Fruit fly (Drosophila melanogaster): ENCODE measurements around the gene Mhc.
A peak's percentile ranks its signal among the peaks of the same experiment; 100 is the strongest.

Gene Mhc

DNA sequence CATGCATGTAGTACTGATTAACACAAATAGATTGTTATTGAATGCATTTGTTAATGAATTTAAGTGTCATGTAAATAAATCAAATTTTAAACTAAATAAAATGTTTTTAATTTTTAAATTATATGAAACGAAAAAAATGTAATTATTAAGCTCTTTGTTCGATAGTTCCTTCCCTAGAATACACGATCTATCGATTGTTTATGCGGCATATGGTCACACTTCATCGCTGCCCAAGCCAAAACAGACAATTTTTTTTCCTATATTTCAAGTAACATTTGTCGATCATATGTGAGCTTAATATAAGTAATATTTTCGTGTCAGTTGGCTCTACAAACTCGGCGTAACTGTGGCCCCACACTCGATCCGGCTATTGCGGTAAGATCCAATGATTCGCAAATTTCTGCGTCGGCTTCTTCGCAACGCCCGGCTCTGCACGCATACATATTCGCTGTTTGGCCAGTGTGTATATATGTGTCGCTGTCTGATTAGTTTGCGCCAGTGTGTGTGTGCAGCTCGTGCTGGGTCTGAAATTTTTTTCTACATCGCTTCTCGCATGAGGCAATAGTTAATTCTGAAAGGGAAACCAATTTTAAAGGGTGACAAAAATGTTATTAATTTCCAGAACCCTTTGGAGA, 60.6 kb downstream of the Mhc start, which contains the start of gene AspRS-m (continued):
- TF ChIP-seq CG4707 (GFP tag; optimal IDR thresholded peaks at IDR 0.05): no peak
- TF ChIP-seq CG15011 (GFP tag; optimal IDR thresholded peaks at IDR 0.05): no peak
- TF ChIP-seq stc (GFP tag; IDR thresholded peaks at IDR 0.05): no peak
- TF ChIP-seq CG8478 (optimal IDR thresholded peaks at IDR 0.05): peak; percentile 79
- peak; percentile 71 for TF ChIP-seq hbn (GFP tag; IDR thresholded peaks at IDR 0.05; ENCODE audit: partially characterized antibody)
- TF ChIP-seq Scr (GFP tag; IDR thresholded peaks at IDR 0.05; ENCODE audit: partially characterized antibody): peak; percentile 88
- TF ChIP-seq grau (tag; optimal IDR thresholded peaks at IDR 0.05): no peak
- TF ChIP-seq CG2712 (tag; optimal IDR thresholded peaks at IDR 0.05): no peak
- no peak for TF ChIP-seq ro (GFP tag; IDR thresholded peaks at IDR 0.05)
- peak; percentile 86 for TF ChIP-seq HLH4C (GFP tag; IDR thresholded peaks at IDR 0.05; ENCODE audit: partially characterized antibody)
- peak; percentile 25 for TF ChIP-seq pho (GFP tag; optimal IDR thresholded peaks at IDR 0.05)
- TF ChIP-seq ken (GFP tag; IDR thresholded peaks at IDR 0.05): no peak
- no peak; the same call in 2 of the 3 replicates for TF ChIP-seq jigr1 (GFP tag; IDR thresholded peaks at IDR 0.05)
- peak; percentile 33 for TF ChIP-seq CG4617 (GFP tag; optimal IDR thresholded peaks at IDR 0.05; ENCODE audit: borderline replicate concordance)
- TF ChIP-seq CG11085 (GFP tag; IDR thresholded peaks at IDR 0.05): no peak
- TF ChIP-seq CG18262 (tag; optimal IDR thresholded peaks at IDR 0.05): no peak
- no peak for TF ChIP-seq en (GFP tag; optimal IDR thresholded peaks at IDR 0.05)
- TF ChIP-seq CG6683 (GFP tag; optimal IDR thresholded peaks at IDR 0.05): no peak
- peak; percentile 79 for TF ChIP-seq Doc3 (GFP tag; IDR thresholded peaks at IDR 0.05; ENCODE audit: partially characterized antibody)
- TF ChIP-seq bab2 (GFP tag; optimal IDR thresholded peaks at IDR 0.05): no peak
- TF ChIP-seq knrl (GFP tag; IDR thresholded peaks at IDR 0.05; ENCODE audit: partially characterized antibody): peak; percentile 93
- peak; percentile 83; the same call in 1 of the 2 replicates for TF ChIP-seq CG42726 (GFP tag; IDR thresholded peaks at IDR 0.05; ENCODE audit: partially characterized antibody)
- peak in 1 of 2 experiments; percentile 40 for TF ChIP-seq dpn (GFP tag; optimal IDR thresholded peaks at IDR 0.05)
- TF ChIP-seq CG33213 (GFP tag; optimal IDR thresholded peaks at IDR 0.05): peak; percentile 5
- no peak for TF ChIP-seq bsh (GFP tag; optimal IDR thresholded peaks at IDR 0.05)
- TF ChIP-seq HmgZ (tag; optimal IDR thresholded peaks at IDR 0.05): peak; percentile 15
- TF ChIP-seq toy (GFP tag; IDR thresholded peaks at IDR 0.05): no peak
- 0 out of 2 replicates have a peak, but pooled peaks have one; percentile 56 for TF ChIP-seq rib (GFP tag; IDR thresholded peaks at IDR 0.05)
- TF ChIP-seq fd96Cb (tag; optimal IDR thresholded peaks at IDR 0.05): peak; percentile 5
- peak; percentile 89 for TF ChIP-seq bbx (GFP tag; IDR thresholded peaks at IDR 0.05; ENCODE audit: partially characterized antibody)
- TF ChIP-seq CG2120 (GFP tag; optimal IDR thresholded peaks at IDR 0.05): peak; percentile 31
- TF ChIP-seq Ets97D (GFP tag; optimal IDR thresholded peaks at IDR 0.05): no peak
- TF ChIP-seq jing (GFP tag; optimal IDR thresholded peaks at IDR 0.05): no peak
- TF ChIP-seq Stat92E (GFP tag; optimal IDR thresholded peaks at IDR 0.05): no peak
- peak; percentile 42 for TF ChIP-seq CG13424 (tag; optimal IDR thresholded peaks at IDR 0.05)
- TF ChIP-seq D19B (GFP tag; optimal IDR thresholded peaks at IDR 0.05): no peak
- TF ChIP-seq Opbp (GFP tag; IDR thresholded peaks at IDR 0.05; ENCODE audit: partially characterized antibody): peak; percentile 88; the same call in 2 of the 3 replicates
- TF ChIP-seq seq (GFP tag; IDR thresholded peaks at IDR 0.05): no peak
- peak; percentile 29; the same call in 1 of the 2 replicates for TF ChIP-seq CG32532 (GFP tag; IDR thresholded peaks at IDR 0.05)
- peak; percentile 92 for TF ChIP-seq CG16813 (GFP tag; IDR thresholded peaks at IDR 0.05; ENCODE audit: partially characterized antibody)
- TF ChIP-seq ewg (GFP tag; optimal IDR thresholded peaks at IDR 0.05): peak; percentile 30
- peak; percentile 3 for TF ChIP-seq CG4424 (GFP tag; optimal IDR thresholded peaks at IDR 0.05)
- TF ChIP-seq gro (GFP tag; optimal IDR thresholded peaks at IDR 0.05): no peak
- peak; percentile 64 for TF ChIP-seq CG14710 (tag; optimal IDR thresholded peaks at IDR 0.05)
- peak; percentile 66 for TF ChIP-seq stwl (tag; optimal IDR thresholded peaks at IDR 0.05)
- TF ChIP-seq CG7271 (tag; optimal IDR thresholded peaks at IDR 0.05): no peak
- TF ChIP-seq nerfin-2 (GFP tag; IDR thresholded peaks at IDR 0.05; ENCODE audit: partially characterized antibody): peak; percentile 78
- TF ChIP-seq chinmo (GFP tag; IDR thresholded peaks at IDR 0.05; ENCODE audit: partially characterized antibody): peak; percentile 83; the same call in 3 of the 4 replicates

Measured in whole organism, embryonic.